Worm (Caenorhabditis elegans): ENCODE measurements around the gene C06E1.9.

The C06E1.9 gene

ce11 chrIII:8618412-8618960 is 8.9 kb upstream of the C06E1.9 start, which contains the start of gene C13G5.2:
C13G5.2 (minus strand) TSS chrIII:8618462.
- TF ChIP-seq nhr-2 (tag; optimal IDR thresholded peaks at IDR 0.05) (no peak), nhr-76 (tag; optimal IDR thresholded peaks at IDR 0.05) (no peak), hlh-1 (tag; optimal IDR thresholded peaks at IDR 0.05) (no peak), unc-62 (GFP tag; optimal IDR thresholded peaks at IDR 0.05) (no peak), ceh-43 (GFP tag; optimal IDR thresholded peaks at IDR 0.05) (no peak), ceh-39 (tag; optimal IDR thresholded peaks at IDR 0.05) (no peak), cnd-1 (tag; optimal IDR thresholded peaks at IDR 0.05) (no peak), mep-1 (tag; optimal IDR thresholded peaks at IDR 0.05) (no peak), nhr-12 (tag; optimal IDR thresholded peaks at IDR 0.05) (no peak), ztf-11 (tag; optimal IDR thresholded peaks at IDR 0.05) (no peak), flh-1 (GFP tag; optimal IDR thresholded peaks at IDR 0.05) (no peak), nhr-28 (tag; optimal IDR thresholded peaks at IDR 0.05) (no peak), nhr-237 (tag; optimal IDR thresholded peaks at IDR 0.05) (no peak), ceh-83 (GFP tag; optimal IDR thresholded peaks at IDR 0.05) (no peak), sptf-1 (tag; optimal IDR thresholded peaks at IDR 0.05) (no peak), pha-4 (tag; optimal IDR thresholded peaks at IDR 0.05) (no peak)

- TF ChIP-seq mep-1 (tag; optimal IDR thresholded peaks at IDR 0.05) (no peak), cnd-1 (tag; optimal IDR thresholded peaks at IDR 0.05) (no peak), nhr-76 (tag; optimal IDR thresholded peaks at IDR 0.05) (no peak), tbx-8 (GFP tag; optimal IDR thresholded peaks at IDR 0.05) (no peak)
These were observed 7.0 kb upstream of the C06E1.9 start, which contains the start of gene C06E1.11 for ce11 chrIII:8616587-8616986. C06E1.11 (minus strand) TSS chrIII:8616687.

ce11 chrIII:8614490-8614889 is 4.9 kb upstream of the C06E1.9 start, which contains the start of gene rha-2:
rha-2 (minus strand) TSS chrIII:8614569.
- TF ChIP-seq lin-32 (GFP tag; optimal IDR thresholded peaks at IDR 0.05) (no peak), M03D4.4 (tag; optimal IDR thresholded peaks at IDR 0.05) (no peak), ces-1 (GFP tag; optimal IDR thresholded peaks at IDR 0.05) (peak; percentile 83), elt-1 (tag; optimal IDR thresholded peaks at IDR 0.05; ENCODE audit: borderline replicate concordance, insufficient read depth) (no peak), lsy-2 (tag; optimal IDR thresholded peaks at IDR 0.05) (peak; percentile 48), bed-3 (GFP tag; optimal IDR thresholded peaks at IDR 0.05) (no peak), flh-1 (GFP tag; optimal IDR thresholded peaks at IDR 0.05) (no peak), nhr-237 (tag; optimal IDR thresholded peaks at IDR 0.05) (peak; percentile 23)

- TF ChIP-seq nhr-28 (tag; optimal IDR thresholded peaks at IDR 0.05): no peak
- TF ChIP-seq sem-2 (GFP tag; optimal IDR thresholded peaks at IDR 0.05): no peak
- TF ChIP-seq zip-8 (tag; optimal IDR thresholded peaks at IDR 0.05): no peak
- TF ChIP-seq elt-3 (tag; optimal IDR thresholded peaks at IDR 0.05): no peak
- no peak for TF ChIP-seq ceh-43 (GFP tag; optimal IDR thresholded peaks at IDR 0.05)
- TF ChIP-seq bed-3 (GFP tag; optimal IDR thresholded peaks at IDR 0.05): no peak
- TF ChIP-seq cnd-1 (tag; optimal IDR thresholded peaks at IDR 0.05): no peak
- no peak for TF ChIP-seq ces-1 (GFP tag; optimal IDR thresholded peaks at IDR 0.05)
- no peak for TF ChIP-seq nhr-237 (tag; optimal IDR thresholded peaks at IDR 0.05)
- TF ChIP-seq mep-1 (tag; optimal IDR thresholded peaks at IDR 0.05): no peak
- no peak for TF ChIP-seq blmp-1 (tag; optimal IDR thresholded peaks at IDR 0.05)
- TF ChIP-seq flh-1 (GFP tag; optimal IDR thresholded peaks at IDR 0.05): no peak
- TF ChIP-seq lin-13 (tag; optimal IDR thresholded peaks at IDR 0.05): no peak
- TF ChIP-seq pha-4 (tag; optimal IDR thresholded peaks at IDR 0.05): no peak
- TF ChIP-seq drap-1 (GFP tag; optimal IDR thresholded peaks at IDR 0.05): no peak
- no peak for TF ChIP-seq ceh-83 (GFP tag; optimal IDR thresholded peaks at IDR 0.05)
- TF ChIP-seq hlh-1 (tag; optimal IDR thresholded peaks at IDR 0.05): no peak
- TF ChIP-seq ztf-11 (tag; optimal IDR thresholded peaks at IDR 0.05): no peak
These were observed 4.0 kb upstream of the C06E1.9 start for ce11 chrIII:8613573-8613972.

- no peak for TF ChIP-seq pha-4 (tag; optimal IDR thresholded peaks at IDR 0.05)
- no peak for TF ChIP-seq ceh-83 (GFP tag; optimal IDR thresholded peaks at IDR 0.05)
- TF ChIP-seq flh-1 (GFP tag; optimal IDR thresholded peaks at IDR 0.05): no peak
- TF ChIP-seq drap-1 (GFP tag; optimal IDR thresholded peaks at IDR 0.05): no peak
These were observed 1.7 kb upstream of the C06E1.9 start for ce11 chrIII:8611282-8611681.

ce11 chrIII:8605532-8605931 is 4.1 kb downstream of the C06E1.9 start, which contains the start of gene C06E1.1:
C06E1.1 (plus strand) TSS chrIII:8605832.
- TF ChIP-seq nhr-28 (tag; optimal IDR thresholded peaks at IDR 0.05) (no peak), mab-5 (tag; optimal IDR thresholded peaks at IDR 0.05) (no peak), ces-1 (GFP tag; optimal IDR thresholded peaks at IDR 0.05) (no peak), ceh-43 (GFP tag; optimal IDR thresholded peaks at IDR 0.05) (no peak), M03D4.4 (tag; optimal IDR thresholded peaks at IDR 0.05) (no peak), elt-3 (tag; optimal IDR thresholded peaks at IDR 0.05) (no peak), ceh-39 (tag; optimal IDR thresholded peaks at IDR 0.05) (no peak), ceh-83 (GFP tag; optimal IDR thresholded peaks at IDR 0.05) (no peak), sem-2 (GFP tag; optimal IDR thresholded peaks at IDR 0.05) (no peak), hlh-1 (tag; optimal IDR thresholded peaks at IDR 0.05) (no peak), lin-13 (tag; optimal IDR thresholded peaks at IDR 0.05) (no peak), bed-3 (GFP tag; optimal IDR thresholded peaks at IDR 0.05) (no peak), flh-1 (GFP tag; optimal IDR thresholded peaks at IDR 0.05) (no peak)

All from whole organism, mixed stage, embryonic.